Worm (Caenorhabditis elegans) whole organism, early embryonic: ENCODE data around the gene F14E5.8.
"Not testable (repeated sequence)": the region's sequence is repeated elsewhere in the genome, so short reads cannot be mapped to it uniquely, and the experiment has no call there.

ENCODE experiments used
- B0310.2 ChIP-seq: sonication (generic microtip); optimal IDR thresholded peaks from 2 replicates; lab custom pipeline; 2016; ENCODE audit warnings: mild to moderate bottlenecking, missing genetic modification characterization, missing compliant biosample characterization
- F13C5.2 ChIP-seq: sonication (generic microtip); optimal IDR thresholded peaks from 2 replicates; lab custom pipeline; 2017; ENCODE audit warnings: mild to moderate bottlenecking, missing genetic modification characterization, inconsistent platforms, missing compliant biosample characterization
- aly-1 ChIP-seq: sonication (generic microtip); optimal IDR thresholded peaks from 2 replicates; lab custom pipeline; 2016; ENCODE audit warnings: missing genetic modification characterization, missing compliant biosample characterization
- ama-1 ChIP-seq: fragments of 150-350 bp; optimal IDR thresholded peaks from 2 replicates; lab custom pipeline; 2014
- ceh-13 ChIP-seq: fragments of 200-800 bp; sonication (Bioruptor generic); optimal IDR thresholded peaks from 2 replicates; lab custom pipeline; 2018; ENCODE audit warnings: mild to moderate bottlenecking, missing genetic modification characterization, missing compliant biosample characterization
- ceh-36 ChIP-seq: sonication (generic microtip); optimal IDR thresholded peaks from 2 replicates; lab custom pipeline; 2016; ENCODE audit warnings: missing genetic modification characterization, inconsistent platforms, missing compliant biosample characterization
- ets-7 ChIP-seq: sonication (generic microtip); optimal IDR thresholded peaks from 2 replicates; lab custom pipeline; 2016; ENCODE audit warnings: missing genotype, missing genetic modification characterization, missing compliant biosample characterization
- flt-1 ChIP-seq: fragments of 200-800 bp; sonication (Bioruptor generic); IDR thresholded peaks from 2 replicates; pipeline ENCODE4 v1.3.6; 2022; ENCODE audit warnings: missing genetic modification characterization, missing compliant biosample characterization
- hmbx-1 ChIP-seq: sonication (generic microtip); optimal IDR thresholded peaks from 2 replicates; lab custom pipeline; 2016; ENCODE audit warnings: mild to moderate bottlenecking, missing genetic modification characterization, missing compliant biosample characterization
- hmg-4 ChIP-seq: fragments of 200-800 bp; sonication (Bioruptor generic); optimal IDR thresholded peaks from 2 replicates; lab custom pipeline; 2018; ENCODE audit warnings: mild to moderate bottlenecking, missing genetic modification characterization, missing compliant biosample characterization
- hnd-1 ChIP-seq: sonication (generic microtip); optimal IDR thresholded peaks from 2 replicates; lab custom pipeline; 2016; ENCODE audit warnings: missing genetic modification characterization, missing compliant biosample characterization
- pes-1 ChIP-seq: fragments of 200-800 bp; sonication (Bioruptor generic); IDR thresholded peaks from 2 replicates; pipeline ENCODE4 v1.3.6; 2022; ENCODE audit warnings: missing genetic modification reagents, missing genetic modification characterization, missing compliant biosample characterization
- scrt-1 ChIP-seq: fragments of 200-800 bp; sonication (Bioruptor generic); IDR thresholded peaks from 2 replicates; pipeline ENCODE4 v1.3.6; 2022; ENCODE audit warnings: missing genetic modification characterization, missing compliant biosample characterization
- sea-1 ChIP-seq: fragments of 200-800 bp; sonication (Bioruptor generic); conservative IDR thresholded peaks from 2 replicates; pipeline ENCODE4 v1.3.6; 2022; ENCODE audit warnings: missing genetic modification characterization, missing compliant biosample characterization
- tbx-11 ChIP-seq: fragments of 200-800 bp; sonication (Bioruptor generic); IDR thresholded peaks from 2 replicates; pipeline ENCODE4 v1.3.6; 2022; ENCODE audit warnings: missing genetic modification characterization, missing compliant biosample characterization
- tbx-37 ChIP-seq: fragments of 200-800 bp; sonication (Bioruptor generic); conservative IDR thresholded peaks from 2 replicates; pipeline ENCODE4 v1.3.6; 2022; ENCODE audit warnings: missing genetic modification reagents, missing genetic modification characterization, missing compliant biosample characterization
- tra-4 ChIP-seq: sonication (generic microtip); optimal IDR thresholded peaks from 2 replicates; lab custom pipeline; 2017; ENCODE audit warnings: missing genetic modification characterization, missing compliant biosample characterization

Gene F14E5.8

DNA sequence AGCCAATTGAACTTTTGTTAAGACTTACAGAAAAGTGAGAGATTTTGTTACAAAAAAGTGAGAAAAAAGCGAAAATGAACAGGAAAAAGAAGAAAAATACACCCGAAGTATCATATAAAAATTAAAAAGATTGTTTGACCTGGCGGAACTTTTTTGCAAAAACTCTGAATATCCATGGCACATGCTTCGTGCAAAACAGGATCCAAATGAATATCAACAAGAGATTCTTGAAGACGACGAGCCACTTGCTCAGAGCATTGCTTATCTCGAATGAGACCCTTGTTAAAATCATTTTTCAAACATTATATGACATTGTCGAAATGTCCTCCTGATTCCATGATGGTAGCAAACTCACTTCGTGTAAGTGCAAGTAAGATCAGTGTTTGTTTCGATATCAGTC lies at the start of gene F14E5.8:
TSS of gene F14E5.8 (plus strand) at position 301 of the 400 bp plus-strand sequence.
- not testable (repeated sequence) for TF ChIP-seq ama-1; tbx-11; F13C5.2 (tag; lab: Kevin White, UChicago)

DNA sequence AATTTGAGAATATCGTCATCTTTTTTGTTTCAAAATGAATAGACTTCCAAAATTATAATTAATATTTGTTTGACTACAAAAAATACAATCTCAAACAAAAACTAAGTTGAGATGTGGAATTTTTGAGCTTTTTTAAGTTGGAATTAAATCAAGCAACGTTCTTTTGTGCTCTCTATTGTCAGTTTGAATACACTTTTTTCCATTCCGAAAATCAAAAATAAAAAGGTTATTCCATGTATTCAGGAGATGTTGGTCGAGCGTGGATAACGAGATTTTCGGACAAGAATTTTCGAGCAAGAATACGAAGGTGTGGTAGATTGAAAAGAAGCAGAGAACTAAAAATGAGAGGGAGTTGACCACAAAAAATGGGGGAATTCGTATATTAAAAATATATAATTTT lies 49.7 kb upstream of the F14E5.8 start:
- no peak for TF ChIP-seq hmbx-1 (tag; lab: Kevin White, UChicago)
- no peak for TF ChIP-seq tbx-11
- TF ChIP-seq tra-4 (tag; lab: Kevin White, UChicago), result no peak
- no peak for TF ChIP-seq F13C5.2 (tag; lab: Kevin White, UChicago)
- no peak for TF ChIP-seq hmg-4
- no peak for TF ChIP-seq hnd-1 (tag; lab: Kevin White, UChicago)
- no peak for TF ChIP-seq pes-1 (GFP tag; lab: Robert Waterston, UW)
- TF ChIP-seq ceh-36 (tag; lab: Kevin White, UChicago), result no peak
- TF ChIP-seq flt-1 (GFP tag; lab: Robert Waterston, UW), result no peak
- no peak for TF ChIP-seq B0310.2
- TF ChIP-seq sea-1 (GFP tag; lab: Robert Waterston, UW), result no peak

DNA sequence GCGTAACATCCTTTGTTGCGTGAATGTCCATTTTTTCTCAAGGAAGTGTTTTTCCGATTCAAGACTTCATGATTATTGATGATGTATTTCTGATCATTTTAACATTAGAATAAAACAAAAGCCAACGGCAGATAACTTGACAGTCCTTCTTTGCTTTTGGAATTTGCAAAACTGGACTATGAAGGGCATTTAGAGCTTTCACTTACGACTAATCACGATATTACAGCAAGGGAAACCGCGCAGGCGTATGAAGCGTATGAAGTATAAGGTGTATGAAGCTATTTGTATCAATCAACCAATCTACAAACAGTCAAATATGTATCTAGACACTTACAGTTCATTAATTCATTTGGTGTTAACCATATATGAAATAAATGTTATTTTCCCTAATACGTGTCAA lies 42.2 kb upstream of the F14E5.8 start:
- no peak for TF ChIP-seq hnd-1 (tag; lab: Kevin White, UChicago)
- TF ChIP-seq B0310.2, result no peak
- TF ChIP-seq ceh-36 (tag; lab: Kevin White, UChicago), result no peak
- TF ChIP-seq tbx-11, result no peak
- no peak for TF ChIP-seq tra-4 (tag; lab: Kevin White, UChicago)
- TF ChIP-seq tbx-37, result no peak
- no peak for TF ChIP-seq F13C5.2 (tag; lab: Kevin White, UChicago)
- no peak for TF ChIP-seq ets-7 (tag; lab: Kevin White, UChicago)
- TF ChIP-seq ama-1, result no peak
- no peak for TF ChIP-seq scrt-1 (GFP tag; lab: Robert Waterston, UW)
- no peak for TF ChIP-seq pes-1 (GFP tag; lab: Robert Waterston, UW)

DNA sequence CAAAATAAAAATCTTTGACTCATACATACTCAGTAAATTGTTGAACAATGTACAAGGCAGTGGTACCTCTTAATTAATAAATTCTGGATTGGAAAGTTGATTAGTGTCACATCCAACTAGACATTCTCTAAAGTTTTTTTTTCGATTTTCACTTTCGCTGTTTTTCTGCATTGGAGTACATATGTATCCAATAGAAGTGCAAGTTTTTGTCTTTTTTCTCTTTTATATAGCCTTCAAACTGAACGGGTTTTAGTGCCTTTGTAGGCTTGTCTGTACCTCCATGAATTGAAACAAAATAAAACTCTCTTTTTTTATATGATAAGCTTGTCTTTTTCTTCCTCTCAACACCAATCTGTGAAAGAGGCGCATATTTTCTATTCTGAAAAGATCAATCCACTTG lies 39.7 kb upstream of the F14E5.8 start:
- no peak for TF ChIP-seq aly-1 (tag; lab: Kevin White, UChicago)
- TF ChIP-seq ets-7 (tag; lab: Kevin White, UChicago), result no peak
- no peak for TF ChIP-seq hnd-1 (tag; lab: Kevin White, UChicago)
- no peak for TF ChIP-seq tra-4 (tag; lab: Kevin White, UChicago)

DNA sequence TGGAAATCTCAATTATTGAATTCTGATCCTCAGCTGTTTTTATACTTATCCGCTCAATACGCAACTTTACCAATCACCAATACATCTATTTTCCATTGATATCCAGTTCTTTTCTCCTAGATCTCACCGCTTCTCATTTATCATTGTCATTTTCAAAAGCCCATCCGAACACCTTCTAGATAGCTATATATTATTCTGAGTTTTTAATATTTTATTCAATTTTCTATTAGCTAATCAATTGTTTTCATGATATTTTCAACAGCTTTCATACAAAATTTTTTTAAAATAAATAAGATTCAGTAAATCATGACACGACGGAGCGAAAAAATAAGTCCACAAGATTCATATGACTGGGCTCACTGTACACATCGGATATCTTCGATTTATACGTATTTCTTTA lies 38.7 kb upstream of the F14E5.8 start, which contains the start of gene F49E12.12:
TSS of gene F49E12.12 (plus strand) at position 301 of the 400 bp plus-strand sequence.
- TF ChIP-seq hnd-1 (tag; lab: Kevin White, UChicago) (no peak), scrt-1 (GFP tag; lab: Robert Waterston, UW) (no peak), B0310.2 (no peak), tra-4 (tag; lab: Kevin White, UChicago) (no peak), ama-1 (no peak), hmg-4 (no peak), tbx-11 (no peak)

DNA sequence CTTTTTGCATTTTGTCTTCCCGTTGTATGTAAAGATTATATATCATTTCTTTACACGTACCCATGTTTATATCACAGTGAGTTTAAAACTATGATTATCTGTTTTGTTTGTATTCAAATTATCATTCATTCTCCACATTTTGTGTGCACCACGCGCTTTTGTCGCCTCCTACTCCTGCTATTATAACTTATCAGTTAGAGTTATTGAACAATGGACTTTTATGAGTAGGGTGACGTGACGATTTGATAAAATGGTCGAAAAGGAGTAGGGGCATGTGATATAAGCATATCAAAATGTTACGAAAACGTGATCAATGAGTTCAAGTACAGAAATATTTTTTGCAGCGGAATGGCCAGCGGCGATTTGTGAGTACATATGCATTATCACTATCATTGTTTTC lies 37.0 kb upstream of the F14E5.8 start:
- TF ChIP-seq ceh-36 (tag; lab: Kevin White, UChicago) (no peak), tra-4 (tag; lab: Kevin White, UChicago) (no peak), ets-7 (tag; lab: Kevin White, UChicago) (no peak), sea-1 (GFP tag; lab: Robert Waterston, UW) (no peak), ceh-13 (GFP tag; lab: Kevin White, UChicago) (no peak), tbx-11 (no peak), aly-1 (tag; lab: Kevin White, UChicago) (no peak), flt-1 (GFP tag; lab: Robert Waterston, UW) (no peak), hnd-1 (tag; lab: Kevin White, UChicago) (no peak)

DNA sequence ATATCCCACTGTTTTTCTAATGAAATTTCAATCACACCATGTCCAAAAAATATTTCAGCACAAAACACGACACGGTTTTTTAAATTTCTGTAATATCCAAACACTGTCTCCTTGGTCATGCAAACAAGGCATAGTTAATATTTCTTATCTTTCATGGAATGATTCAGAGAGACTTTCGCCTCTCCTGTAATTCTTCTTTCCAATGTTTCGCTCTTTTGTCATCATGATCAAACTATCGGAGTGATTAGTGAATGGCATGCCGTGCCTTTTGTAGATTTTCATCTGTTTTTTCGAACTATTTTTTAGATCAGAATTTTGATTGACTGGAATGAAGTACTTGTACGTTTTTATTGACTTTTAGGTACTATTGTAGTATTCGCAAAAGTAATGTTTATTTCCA lies 35.6 kb upstream of the F14E5.8 start:
- TF ChIP-seq scrt-1 (GFP tag; lab: Robert Waterston, UW) (no peak), ets-7 (tag; lab: Kevin White, UChicago) (no peak), F13C5.2 (tag; lab: Kevin White, UChicago) (no peak), sea-1 (GFP tag; lab: Robert Waterston, UW) (no peak), hmbx-1 (tag; lab: Kevin White, UChicago) (no peak), hmg-4 (no peak), flt-1 (GFP tag; lab: Robert Waterston, UW) (no peak), tra-4 (tag; lab: Kevin White, UChicago) (no peak), ceh-36 (tag; lab: Kevin White, UChicago) (no peak), B0310.2 (no peak), ceh-13 (GFP tag; lab: Kevin White, UChicago) (no peak), ama-1 (no peak), tbx-37 (no peak), tbx-11 (no peak), aly-1 (tag; lab: Kevin White, UChicago) (no peak), hnd-1 (tag; lab: Kevin White, UChicago) (no peak), pes-1 (GFP tag; lab: Robert Waterston, UW) (no peak)

DNA sequence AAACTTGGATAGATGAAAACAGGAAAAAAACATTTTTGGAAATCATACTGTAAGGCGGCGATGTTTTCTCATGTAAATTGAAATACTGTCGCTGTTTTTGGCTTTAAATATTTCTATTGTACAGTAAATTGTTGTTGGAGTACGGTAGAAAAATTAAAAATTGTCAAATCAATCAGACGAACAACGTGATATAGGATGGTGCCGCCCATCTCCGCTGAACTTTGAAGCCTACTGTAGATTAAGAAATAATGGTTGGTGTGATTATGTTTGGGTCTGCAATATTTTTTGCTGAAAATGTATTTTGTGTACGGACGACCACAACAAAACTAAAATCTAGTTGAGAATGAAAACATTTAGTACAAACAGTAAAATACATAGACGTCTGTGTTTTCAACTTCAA lies 34.3 kb upstream of the F14E5.8 start:
- no peak for TF ChIP-seq hnd-1 (tag; lab: Kevin White, UChicago)
- no peak for TF ChIP-seq flt-1 (GFP tag; lab: Robert Waterston, UW)
- TF ChIP-seq pes-1 (GFP tag; lab: Robert Waterston, UW), result no peak
- no peak for TF ChIP-seq B0310.2
- TF ChIP-seq ceh-36 (tag; lab: Kevin White, UChicago), result no peak
- no peak for TF ChIP-seq ama-1
- no peak for TF ChIP-seq tra-4 (tag; lab: Kevin White, UChicago)
- no peak for TF ChIP-seq F13C5.2 (tag; lab: Kevin White, UChicago)
- no peak for TF ChIP-seq tbx-37
- no peak for TF ChIP-seq hmg-4
- no peak for TF ChIP-seq sea-1 (GFP tag; lab: Robert Waterston, UW)
- TF ChIP-seq aly-1 (tag; lab: Kevin White, UChicago), result no peak
- TF ChIP-seq ceh-13 (GFP tag; lab: Kevin White, UChicago), result no peak
- TF ChIP-seq scrt-1 (GFP tag; lab: Robert Waterston, UW), result no peak
- TF ChIP-seq ets-7 (tag; lab: Kevin White, UChicago), result no peak
- no peak for TF ChIP-seq tbx-11
